Worm (Caenorhabditis elegans): ENCODE data around the gene T08G2.2.

Gene T08G2.2

ce11 chrX:17180135-17180534 is 29.0 kb downstream of the T08G2.2 start:
- TF ChIP-seq hmg-4 (GFP tag; optimal IDR thresholded peaks at IDR 0.05) (no peak), hnd-1 (tag; optimal IDR thresholded peaks at IDR 0.05) (no peak), F13C5.2 (tag; optimal IDR thresholded peaks at IDR 0.05) (no peak), flt-1 (GFP tag; IDR thresholded peaks at IDR 0.05) (no peak), ceh-36 (tag; optimal IDR thresholded peaks at IDR 0.05) (no peak), B0310.2 (tag; optimal IDR thresholded peaks at IDR 0.05) (no peak), sea-1 (GFP tag; conservative IDR thresholded peaks at IDR 0.05) (no peak)

- TF ChIP-seq ceh-36 (tag; optimal IDR thresholded peaks at IDR 0.05) = no peak
- no peak for TF ChIP-seq tbx-37 (GFP tag; conservative IDR thresholded peaks at IDR 0.05)
- no peak for TF ChIP-seq ets-7 (tag; optimal IDR thresholded peaks at IDR 0.05)
- no peak for TF ChIP-seq scrt-1 (GFP tag; IDR thresholded peaks at IDR 0.05)
- TF ChIP-seq hnd-1 (tag; optimal IDR thresholded peaks at IDR 0.05) = no peak
- no peak for TF ChIP-seq aly-1 (tag; optimal IDR thresholded peaks at IDR 0.05)
- no peak for TF ChIP-seq sea-1 (GFP tag; conservative IDR thresholded peaks at IDR 0.05)
- no peak for TF ChIP-seq tbx-11 (GFP tag; IDR thresholded peaks at IDR 0.05)
- TF ChIP-seq pes-1 (GFP tag; IDR thresholded peaks at IDR 0.05) = no peak
Observed at ce11 chrX:17178239-17178638, 30.9 kb downstream of the T08G2.2 start, which contains the start of gene B0302.2. Gene B0302.2, plus strand, starts transcription at chrX:17178539.

ce11 chrX:17176677-17177076 is 32.5 kb downstream of the T08G2.2 start, which contains the start of gene B0302.4:
Gene B0302.4, minus strand, starts transcription at chrX:17176777.
- TF ChIP-seq scrt-1 (GFP tag; IDR thresholded peaks at IDR 0.05) (no peak), B0310.2 (tag; optimal IDR thresholded peaks at IDR 0.05) (no peak), F13C5.2 (tag; optimal IDR thresholded peaks at IDR 0.05) (no peak)

- TF ChIP-seq tra-4 (tag; optimal IDR thresholded peaks at IDR 0.05) (no peak), tbx-37 (GFP tag; conservative IDR thresholded peaks at IDR 0.05) (no peak), hmbx-1 (tag; optimal IDR thresholded peaks at IDR 0.05) (no peak), ama-1 (optimal IDR thresholded peaks at IDR 0.05) (no peak), pes-1 (GFP tag; IDR thresholded peaks at IDR 0.05) (no peak), hnd-1 (tag; optimal IDR thresholded peaks at IDR 0.05) (no peak), ceh-36 (tag; optimal IDR thresholded peaks at IDR 0.05) (no peak)
Observed at ce11 chrX:17170401-17170800, 38.8 kb downstream of the T08G2.2 start.

ce11 chrX:17168086-17168485 is 41.1 kb downstream of the T08G2.2 start:
- TF ChIP-seq aly-1 (tag; optimal IDR thresholded peaks at IDR 0.05) = no peak
- no peak for TF ChIP-seq scrt-1 (GFP tag; IDR thresholded peaks at IDR 0.05)

- TF ChIP-seq hnd-1 (tag; optimal IDR thresholded peaks at IDR 0.05) (no peak), F13C5.2 (tag; optimal IDR thresholded peaks at IDR 0.05) (no peak), hmbx-1 (tag; optimal IDR thresholded peaks at IDR 0.05) (no peak), tbx-37 (GFP tag; conservative IDR thresholded peaks at IDR 0.05) (no peak), tbx-11 (GFP tag; IDR thresholded peaks at IDR 0.05) (no peak), sea-1 (GFP tag; conservative IDR thresholded peaks at IDR 0.05) (no peak), ceh-36 (tag; optimal IDR thresholded peaks at IDR 0.05) (no peak), scrt-1 (GFP tag; IDR thresholded peaks at IDR 0.05) (no peak), ets-7 (tag; optimal IDR thresholded peaks at IDR 0.05) (no peak), ceh-13 (GFP tag; optimal IDR thresholded peaks at IDR 0.05) (no peak), hmg-4 (GFP tag; optimal IDR thresholded peaks at IDR 0.05) (no peak), tra-4 (tag; optimal IDR thresholded peaks at IDR 0.05) (no peak), ama-1 (optimal IDR thresholded peaks at IDR 0.05) (no peak), B0310.2 (tag; optimal IDR thresholded peaks at IDR 0.05) (no peak), flt-1 (GFP tag; IDR thresholded peaks at IDR 0.05) (no peak), aly-1 (tag; optimal IDR thresholded peaks at IDR 0.05) (no peak), pes-1 (GFP tag; IDR thresholded peaks at IDR 0.05) (no peak)
Observed at ce11 chrX:17157868-17158267, 51.3 kb downstream of the T08G2.2 start, which contains the start of gene npr-21. Gene npr-21, minus strand, starts transcription at chrX:17157968.

ce11 chrX:17157089-17157488 is 52.1 kb downstream of the T08G2.2 start:
- no peak for TF ChIP-seq scrt-1 (GFP tag; IDR thresholded peaks at IDR 0.05)
- no peak for TF ChIP-seq tra-4 (tag; optimal IDR thresholded peaks at IDR 0.05)
- no peak for TF ChIP-seq hmg-4 (GFP tag; optimal IDR thresholded peaks at IDR 0.05)
